Worm (Caenorhabditis elegans): ENCODE measurements around the gene C54D10.10.

C54D10.10 gene

ce11 chrV:12462908-12463307 is 13.1 kb upstream of the C54D10.10 start, which contains the start of gene egl-10:
egl-10 (minus strand) TSS chrV:12463008.
- TF ChIP-seq cnd-1 (tag; optimal IDR thresholded peaks at IDR 0.05) (peak; percentile 6), zip-8 (tag; optimal IDR thresholded peaks at IDR 0.05) (no peak), lin-32 (GFP tag; optimal IDR thresholded peaks at IDR 0.05) (no peak), mls-2 (tag; optimal IDR thresholded peaks at IDR 0.05) (no peak)

- TF ChIP-seq unc-120 (tag; optimal IDR thresholded peaks at IDR 0.05; ENCODE audit: poor library complexity, severe bottlenecking) (no peak), M03D4.4 (tag; optimal IDR thresholded peaks at IDR 0.05) (no peak), mep-1 (tag; optimal IDR thresholded peaks at IDR 0.05) (no peak), hlh-1 (tag; optimal IDR thresholded peaks at IDR 0.05) (no peak), sem-2 (GFP tag; optimal IDR thresholded peaks at IDR 0.05) (no peak), ceh-83 (GFP tag; optimal IDR thresholded peaks at IDR 0.05) (no peak), tbx-8 (GFP tag; optimal IDR thresholded peaks at IDR 0.05) (no peak), pha-4 (tag; optimal IDR thresholded peaks at IDR 0.05) (no peak), zip-8 (tag; optimal IDR thresholded peaks at IDR 0.05) (no peak), ceh-39 (tag; optimal IDR thresholded peaks at IDR 0.05) (no peak), sptf-1 (tag; optimal IDR thresholded peaks at IDR 0.05) (no peak), lin-13 (tag; optimal IDR thresholded peaks at IDR 0.05) (no peak), mab-5 (tag; optimal IDR thresholded peaks at IDR 0.05) (no peak), snpc-4 (tag; optimal IDR thresholded peaks at IDR 0.05) (no peak), flh-1 (GFP tag; optimal IDR thresholded peaks at IDR 0.05) (no peak), bed-3 (GFP tag; optimal IDR thresholded peaks at IDR 0.05) (no peak), elt-1 (tag; optimal IDR thresholded peaks at IDR 0.05; ENCODE audit: borderline replicate concordance, insufficient read depth) (no peak)
These were observed 10.8 kb upstream of the C54D10.10 start for ce11 chrV:12460583-12460982.

- TF ChIP-seq pha-4 (tag; optimal IDR thresholded peaks at IDR 0.05) (no peak), tbx-8 (GFP tag; optimal IDR thresholded peaks at IDR 0.05) (no peak)
These were observed 5.9 kb upstream of the C54D10.10 start for ce11 chrV:12455695-12456094.

- no peak for TF ChIP-seq mab-5 (tag; optimal IDR thresholded peaks at IDR 0.05)
- TF ChIP-seq lsy-2 (tag; optimal IDR thresholded peaks at IDR 0.05), result peak; percentile 20
- TF ChIP-seq ces-1 (GFP tag; optimal IDR thresholded peaks at IDR 0.05), result peak; percentile 53
These were observed 639 bp upstream of the C54D10.10 start, which contains the start of gene F28C1.1 for ce11 chrV:12450441-12450840. F28C1.1 (plus strand) TSS chrV:12450805.

ce11 chrV:12446895-12447294 is 2.9 kb downstream of the C54D10.10 start, which contains the start of the genes pals-38 and C54D10.9:
pals-38 (minus strand) TSS chrV:12446995.
C54D10.9 (plus strand) TSS chrV:12447153.
- TF ChIP-seq nhr-237 (tag; optimal IDR thresholded peaks at IDR 0.05), result no peak
- no peak for TF ChIP-seq snpc-4 (tag; optimal IDR thresholded peaks at IDR 0.05)
- no peak for TF ChIP-seq nhr-76 (tag; optimal IDR thresholded peaks at IDR 0.05)
- TF ChIP-seq unc-120 (tag; optimal IDR thresholded peaks at IDR 0.05; ENCODE audit: poor library complexity, severe bottlenecking), result no peak
- TF ChIP-seq drap-1 (GFP tag; optimal IDR thresholded peaks at IDR 0.05), result no peak
- no peak for TF ChIP-seq M03D4.4 (tag; optimal IDR thresholded peaks at IDR 0.05)
- TF ChIP-seq flh-1 (GFP tag; optimal IDR thresholded peaks at IDR 0.05), result no peak
- TF ChIP-seq ceh-39 (tag; optimal IDR thresholded peaks at IDR 0.05), result no peak

- TF ChIP-seq ceh-39 (tag; optimal IDR thresholded peaks at IDR 0.05) (no peak), snpc-4 (tag; optimal IDR thresholded peaks at IDR 0.05) (no peak), blmp-1 (tag; optimal IDR thresholded peaks at IDR 0.05) (no peak), lin-32 (GFP tag; optimal IDR thresholded peaks at IDR 0.05) (no peak), mep-1 (tag; optimal IDR thresholded peaks at IDR 0.05) (no peak), ham-2 (GFP tag; optimal IDR thresholded peaks at IDR 0.05) (no peak)
These were observed 6.0 kb downstream of the C54D10.10 start, which contains the start of gene pals-39 for ce11 chrV:12443754-12444153. pals-39 (minus strand) TSS chrV:12443854.

ce11 chrV:12441420-12441819 is 8.4 kb downstream of the C54D10.10 start, which contains the start of gene pals-37:
pals-37 (minus strand) TSS chrV:12441520.
- TF ChIP-seq tbx-8 (GFP tag; optimal IDR thresholded peaks at IDR 0.05) (no peak), drap-1 (GFP tag; optimal IDR thresholded peaks at IDR 0.05) (no peak), sem-2 (GFP tag; optimal IDR thresholded peaks at IDR 0.05) (no peak), cnd-1 (tag; optimal IDR thresholded peaks at IDR 0.05) (no peak), mab-5 (tag; optimal IDR thresholded peaks at IDR 0.05) (no peak), ceh-43 (GFP tag; optimal IDR thresholded peaks at IDR 0.05) (no peak), ceh-83 (GFP tag; optimal IDR thresholded peaks at IDR 0.05) (no peak), lin-13 (tag; optimal IDR thresholded peaks at IDR 0.05) (no peak), unc-39 (tag; optimal IDR thresholded peaks at IDR 0.05) (no peak), snpc-4 (tag; optimal IDR thresholded peaks at IDR 0.05) (no peak), nhr-2 (tag; optimal IDR thresholded peaks at IDR 0.05) (no peak), ces-1 (GFP tag; optimal IDR thresholded peaks at IDR 0.05) (no peak), M03D4.4 (tag; optimal IDR thresholded peaks at IDR 0.05) (no peak), lsy-2 (tag; optimal IDR thresholded peaks at IDR 0.05) (no peak), hlh-1 (tag; optimal IDR thresholded peaks at IDR 0.05) (no peak), lin-32 (GFP tag; optimal IDR thresholded peaks at IDR 0.05) (no peak), unc-62 (GFP tag; optimal IDR thresholded peaks at IDR 0.05) (no peak), ztf-11 (tag; optimal IDR thresholded peaks at IDR 0.05) (no peak)
